Worm (Caenorhabditis elegans): ENCODE results near the gene K12D12.5.

K12D12.5 gene

DNA sequence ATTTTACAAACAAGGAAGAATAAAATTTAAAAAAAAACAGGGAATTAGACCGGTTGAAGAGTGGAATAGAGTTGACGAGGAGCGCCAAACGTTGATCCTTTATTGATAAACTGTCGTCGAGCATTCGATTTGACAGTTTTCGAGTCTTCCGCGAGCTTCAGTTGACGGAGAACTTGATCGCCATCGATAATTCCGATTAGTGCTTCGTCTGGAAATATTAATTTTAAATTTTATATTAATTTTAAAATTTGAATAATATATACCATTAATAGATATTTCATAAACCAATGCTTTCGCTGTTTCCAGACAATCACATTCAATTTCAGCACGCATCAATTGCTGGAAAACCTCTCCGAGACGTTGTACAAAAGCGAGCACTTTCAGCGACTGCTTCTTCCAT is 4.8 kb downstream of the K12D12.5 start, which contains the start of gene K12D12.4:
Gene K12D12.4 (minus strand): TSS at position 101 of the 400 bp plus-strand sequence.
- TF ChIP-seq zip-2 (tag; optimal IDR thresholded peaks at IDR 0.05) (no peak), unc-130 (GFP tag; optimal IDR thresholded peaks at IDR 0.05) (no peak), nhr-42 (GFP tag; IDR thresholded peaks at IDR 0.05) (no peak), cey-2 (tag; optimal IDR thresholded peaks at IDR 0.05; ENCODE audit: borderline replicate concordance, insufficient read depth) (no peak), F44E2.7 (GFP tag; IDR thresholded peaks at IDR 0.05) (no peak), arid-1 (GFP tag; conservative IDR thresholded peaks at IDR 0.05) (no peak)

DNA sequence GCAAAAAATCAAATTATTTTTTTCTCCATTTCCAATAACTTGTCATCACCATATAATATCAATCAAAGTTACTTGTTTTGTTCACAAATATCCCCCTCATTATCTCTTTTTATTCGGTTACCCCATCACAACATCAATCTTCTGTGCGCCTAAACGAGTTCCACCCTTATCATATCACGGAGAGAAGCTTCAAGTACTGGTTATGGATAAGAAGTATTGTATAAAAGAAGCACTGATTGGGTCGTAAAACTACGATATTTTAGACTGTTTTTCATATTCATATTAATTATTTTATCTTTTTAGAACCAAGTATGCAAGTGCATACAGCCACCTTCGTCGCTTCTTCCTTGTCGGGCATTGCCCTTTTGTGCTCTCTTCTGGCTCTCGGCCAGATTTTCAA is 7.4 kb downstream of the K12D12.5 start, which contains the start of gene col-84:
Gene col-84 (plus strand): TSS at position 301 of the 400 bp plus-strand sequence.
- no peak for TF ChIP-seq F37D6.2 (tag; optimal IDR thresholded peaks at IDR 0.05)
- TF ChIP-seq zip-11 (GFP tag; IDR thresholded peaks at IDR 0.05): no peak
- no peak for TF ChIP-seq lim-7 (GFP tag; IDR thresholded peaks at IDR 0.05)

DNA sequence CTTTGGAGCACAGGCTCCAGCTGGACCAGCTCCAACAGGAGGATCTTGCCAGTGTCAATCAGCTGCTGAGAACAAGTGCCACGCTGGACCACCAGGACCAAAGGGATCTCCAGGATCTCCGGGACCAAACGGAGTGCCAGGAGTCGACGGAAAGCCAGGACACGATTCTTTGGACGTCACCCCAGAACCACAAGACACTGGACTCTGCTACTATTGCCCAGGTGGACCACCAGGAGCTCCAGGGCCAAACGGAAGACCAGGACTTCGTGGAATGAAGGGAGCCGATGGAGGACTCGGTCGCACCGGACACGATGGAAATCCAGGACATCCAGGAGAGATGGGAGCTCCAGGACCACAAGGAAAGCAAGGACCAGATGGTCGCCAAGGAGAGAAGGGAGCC is 8.1 kb downstream of the K12D12.5 start:
- TF ChIP-seq nhr-76 (tag; optimal IDR thresholded peaks at IDR 0.05): no peak
- TF ChIP-seq set-16 (GFP tag; IDR thresholded peaks at IDR 0.05): peak; percentile 78

DNA sequence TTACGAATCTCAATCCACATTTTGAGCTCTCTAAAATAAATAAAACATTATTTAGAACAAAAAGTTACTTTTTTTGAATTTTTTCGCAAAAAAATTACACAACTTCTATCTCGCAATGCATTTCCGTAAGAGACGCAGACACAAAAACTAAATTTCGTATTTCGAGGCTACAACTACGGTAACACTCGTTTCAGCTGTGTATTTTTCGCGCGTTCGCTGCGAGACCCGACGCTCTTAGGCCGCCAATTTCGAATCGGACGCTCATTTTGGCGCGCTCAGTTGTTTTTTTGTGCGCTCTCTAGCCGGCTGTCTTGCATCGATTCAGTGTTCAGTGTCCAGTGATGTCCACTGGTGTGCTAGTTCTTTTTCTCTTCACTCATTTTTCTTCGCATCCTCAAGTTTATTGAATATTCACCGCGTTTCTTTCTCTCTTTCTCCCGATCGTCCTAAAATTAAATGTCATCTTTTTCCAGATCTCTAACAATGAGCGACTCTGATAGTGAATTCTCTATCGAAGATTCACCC is 13.9 kb downstream of the K12D12.5 start, which contains the start of the genes npp-3 and top-2:
Gene npp-3 (minus strand): TSS at position 115 of the 525 bp plus-strand sequence.
Gene top-2 (plus strand): TSS at position 475 of the 525 bp plus-strand sequence.
- TF ChIP-seq nhr-6 (tag; optimal IDR thresholded peaks at IDR 0.05): peak; percentile 84
- no peak for TF ChIP-seq ceh-32 (tag; optimal IDR thresholded peaks at IDR 0.05; ENCODE audit: poor library complexity)
- peak; percentile 76 for TF ChIP-seq F10B5.3 (tag; optimal IDR thresholded peaks at IDR 0.05)
- peak; percentile 41 to 87 for TF ChIP-seq hif-1 (tag; optimal IDR thresholded peaks at IDR 0.05)
- peak; percentile 81 for TF ChIP-seq zfp-2 (tag; optimal IDR thresholded peaks at IDR 0.05)
- peak; percentile 57; the same call in 1 of the 2 replicates for TF ChIP-seq ceh-44 (GFP tag; IDR thresholded peaks at IDR 0.05)
- TF ChIP-seq fos-1 (tag; optimal IDR thresholded peaks at IDR 0.05): no peak
- TF ChIP-seq zip-11 (GFP tag; IDR thresholded peaks at IDR 0.05): no peak
- peak; percentile 75 for TF ChIP-seq jun-1 (tag; optimal IDR thresholded peaks at IDR 0.05)
- peak; percentile 100 for TF ChIP-seq D1046.2 (GFP tag; IDR thresholded peaks at IDR 0.05)
- TF ChIP-seq ces-1 (GFP tag; optimal IDR thresholded peaks at IDR 0.05): no peak
- no peak for TF ChIP-seq daf-8 (GFP tag; IDR thresholded peaks at IDR 0.05)
- peak in 1 of 2 experiments; percentile 77 for TF ChIP-seq mdl-1 (tag; optimal IDR thresholded peaks at IDR 0.05)
- TF ChIP-seq T20F7.1 (GFP tag; optimal IDR thresholded peaks at IDR 0.05): no peak
- peak; percentile 72 for TF ChIP-seq snpc-1.2 (GFP tag; IDR thresholded peaks at IDR 0.05)
- TF ChIP-seq F44E2.7 (GFP tag; IDR thresholded peaks at IDR 0.05): no peak
- peak; percentile 86 for TF ChIP-seq nhr-102 (tag; optimal IDR thresholded peaks at IDR 0.05)
- TF ChIP-seq nhr-28 (tag; optimal IDR thresholded peaks at IDR 0.05): peak; percentile 73
- peak; percentile 94 for TF ChIP-seq hlh-11 (tag; optimal IDR thresholded peaks at IDR 0.05)
- no peak for TF ChIP-seq egl-27 (tag; optimal IDR thresholded peaks at IDR 0.05)
- no peak for TF ChIP-seq pqm-1 (tag; optimal IDR thresholded peaks at IDR 0.05)
- no peak for TF ChIP-seq zag-1 (tag; optimal IDR thresholded peaks at IDR 0.05)
- no peak for TF ChIP-seq unc-39 (tag; optimal IDR thresholded peaks at IDR 0.05)
- TF ChIP-seq fkh-10 (GFP tag; optimal IDR thresholded peaks at IDR 0.05): peak; percentile 97
- no peak for TF ChIP-seq sdz-12 (GFP tag; optimal IDR thresholded peaks at IDR 0.05)
- peak; percentile 47 for TF ChIP-seq R02D3.7 (tag; optimal IDR thresholded peaks at IDR 0.05)
- peak; percentile 78 for TF ChIP-seq ama-1 (optimal IDR thresholded peaks at IDR 0.05)
- no peak for TF ChIP-seq gei-8 (GFP tag; optimal IDR thresholded peaks at IDR 0.05)
- no peak for TF ChIP-seq ceh-28 (tag; optimal IDR thresholded peaks at IDR 0.05)
- TF ChIP-seq ZK337.2 (GFP tag; IDR thresholded peaks at IDR 0.05): no peak
- TF ChIP-seq snpc-4 (tag; optimal IDR thresholded peaks at IDR 0.05): no peak
- TF ChIP-seq mxl-2 (GFP tag; conservative IDR thresholded peaks at IDR 0.05): no peak
- no peak for TF ChIP-seq ztf-7 (tag; optimal IDR thresholded peaks at IDR 0.05)
- no peak for TF ChIP-seq cey-2 (tag; optimal IDR thresholded peaks at IDR 0.05; ENCODE audit: borderline replicate concordance, insufficient read depth)
- peak; percentile 95 for TF ChIP-seq rbr-2 (tag; optimal IDR thresholded peaks at IDR 0.05)
- peak; percentile 46; the same call in 1 of the 2 replicates for TF ChIP-seq zfp-3 (GFP tag; conservative IDR thresholded peaks at IDR 0.05)
- TF ChIP-seq lin-38 (GFP tag; IDR thresholded peaks at IDR 0.05): peak; percentile 93
- TF ChIP-seq nhr-237 (tag; optimal IDR thresholded peaks at IDR 0.05): no peak
- peak; percentile 93 for TF ChIP-seq F37D6.2 (tag; optimal IDR thresholded peaks at IDR 0.05)
